Worm (Caenorhabditis elegans): Measurements from ENCODE around the gene abhd-5.2.
A peak's percentile ranks its signal among the peaks of the same experiment; 100 is the strongest.

abhd-5.2 gene

ce11 chrV:4862737-4863136 lies 18.3 kb downstream of the abhd-5.2 start, which contains the start of gene C37H5.13:
C37H5.13 (minus strand) TSS chrV:4862965.
- TF ChIP-seq vab-15 (tag; optimal IDR thresholded peaks at IDR 0.05) (no peak), fkh-4 (tag; optimal IDR thresholded peaks at IDR 0.05; ENCODE audit: borderline replicate concordance) (no peak), sox-4 (tag; optimal IDR thresholded peaks at IDR 0.05) (no peak), lin-39 (tag; optimal IDR thresholded peaks at IDR 0.05) (no peak), hpl-2 (GFP tag; optimal IDR thresholded peaks at IDR 0.05) (no peak), aha-1 (tag; optimal IDR thresholded peaks at IDR 0.05) (no peak), unc-62 (GFP tag; optimal IDR thresholded peaks at IDR 0.05) (no peak), aly-2 (tag; optimal IDR thresholded peaks at IDR 0.05) (no peak), ceh-90 (tag; optimal IDR thresholded peaks at IDR 0.05) (no peak), nhr-20 (tag; optimal IDR thresholded peaks at IDR 0.05) (peak; percentile 53), alr-1 (tag; optimal IDR thresholded peaks at IDR 0.05; ENCODE audit: borderline replicate concordance) (no peak), hlh-17 (GFP tag; optimal IDR thresholded peaks at IDR 0.05; ENCODE audit: borderline replicate concordance) (no peak), efl-3 (GFP tag; optimal IDR thresholded peaks at IDR 0.05) (no peak), snu-23 (GFP tag; optimal IDR thresholded peaks at IDR 0.05) (peak; percentile 31), Y116A8C.19 (tag; optimal IDR thresholded peaks at IDR 0.05; ENCODE audit: borderline replicate concordance) (no peak), jun-1 (tag; optimal IDR thresholded peaks at IDR 0.05) (no peak), snpc-4 (tag; optimal IDR thresholded peaks at IDR 0.05) (no peak), mep-1 (tag; optimal IDR thresholded peaks at IDR 0.05) (peak; percentile 21), dpl-1 (GFP tag; optimal IDR thresholded peaks at IDR 0.05) (no peak), unc-130 (tag; optimal IDR thresholded peaks at IDR 0.05) (no peak), nhr-71 (tag; optimal IDR thresholded peaks at IDR 0.05) (peak; percentile 49), ztf-4 (tag; optimal IDR thresholded peaks at IDR 0.05) (peak; percentile 18), fkh-8 (tag; optimal IDR thresholded peaks at IDR 0.05) (no peak), hlh-4 (tag; optimal IDR thresholded peaks at IDR 0.05) (no peak), xbp-1 (tag; optimal IDR thresholded peaks at IDR 0.05) (no peak), C34B4.2 (tag; optimal IDR thresholded peaks at IDR 0.05) (no peak), pqm-1 (tag; optimal IDR thresholded peaks at IDR 0.05) (no peak), tlp-1 (tag; optimal IDR thresholded peaks at IDR 0.05) (no peak), mef-2 (tag; optimal IDR thresholded peaks at IDR 0.05) (no peak), unc-98 (GFP tag; IDR thresholded peaks at IDR 0.05) (no peak), swsn-7 (tag; optimal IDR thresholded peaks at IDR 0.05) (no peak), pag-3 (tag; optimal IDR thresholded peaks at IDR 0.05; ENCODE audit: borderline replicate concordance, insufficient read depth) (no peak), ets-5 (GFP tag; IDR thresholded peaks at IDR 0.05) (no peak), lin-35 (GFP tag; optimal IDR thresholded peaks at IDR 0.05) (peak in 1 of 2 experiments; percentile 32), elt-2 (tag; optimal IDR thresholded peaks at IDR 0.05) (no peak), zag-1 (tag; optimal IDR thresholded peaks at IDR 0.05) (no peak), blmp-1 (tag; optimal IDR thresholded peaks at IDR 0.05) (no peak), ces-1 (GFP tag; optimal IDR thresholded peaks at IDR 0.05) (no peak), ceh-82 (tag; optimal IDR thresholded peaks at IDR 0.05) (no peak), C16A3.4 (tag; optimal IDR thresholded peaks at IDR 0.05) (peak; percentile 1), ceh-88 (GFP tag; IDR thresholded peaks at IDR 0.05) (no peak), lin-14 (GFP tag; optimal IDR thresholded peaks at IDR 0.05) (peak; percentile 73), nhr-90 (tag; optimal IDR thresholded peaks at IDR 0.05; ENCODE audit: poor library complexity) (no peak), ama-1 (optimal IDR thresholded peaks at IDR 0.05) (no peak), dsc-1 (tag; optimal IDR thresholded peaks at IDR 0.05) (no peak), tbx-2 (tag; optimal IDR thresholded peaks at IDR 0.05) (no peak), unc-86 (tag; optimal IDR thresholded peaks at IDR 0.05) (no peak), grh-1 (GFP tag; IDR thresholded peaks at IDR 0.05) (no peak), lin-13 (GFP tag; optimal IDR thresholded peaks at IDR 0.05) (no peak), sptf-1 (tag; optimal IDR thresholded peaks at IDR 0.05) (no peak), egl-27 (tag; optimal IDR thresholded peaks at IDR 0.05) (no peak), ztf-11 (tag; optimal IDR thresholded peaks at IDR 0.05) (no peak), irx-1 (tag; optimal IDR thresholded peaks at IDR 0.05) (no peak), fkh-10 (GFP tag; optimal IDR thresholded peaks at IDR 0.05) (no peak)

All from whole organism, L1 larva.